Fruit fly (Drosophila melanogaster) whole organism, embryonic: ENCODE data around the gene Chchd2.
A peak's percentile ranks its signal among the peaks of the same experiment; 100 is the strongest.

Experiments
- B-H2 ChIP-seq: fragments of 200-800 bp; sonication (Bioruptor generic); optimal IDR thresholded peaks from 2 replicates; lab custom pipeline; 2018; ENCODE audit warnings: missing biosample characterization, mild to moderate bottlenecking, missing genetic modification characterization
- Bdp1 ChIP-seq: fragments of 200-800 bp; sonication (Bioruptor generic); optimal IDR thresholded peaks from 3 replicates; lab custom pipeline; 2016; ENCODE audit warnings: missing biosample characterization, missing genetic modification characterization
- Bteb2 ChIP-seq: fragments of 200-800 bp; sonication (Bioruptor generic); optimal IDR thresholded peaks from 2 replicates; lab custom pipeline; 2016; ENCODE audit warnings: missing biosample characterization, missing genetic modification characterization
- CG10274 ChIP-seq: fragments of 200-800 bp; sonication (Bioruptor generic); optimal IDR thresholded peaks from 3 replicates; lab custom pipeline; 2017; ENCODE audit warnings: missing biosample characterization, mild to moderate bottlenecking, missing genetic modification characterization
- CG11093 ChIP-seq: fragments of 200-800 bp; sonication (Bioruptor generic); IDR thresholded peaks from 3 replicates; pipeline ENCODE4 v1.3.6; 2022; ENCODE audit warnings: missing biosample characterization, missing genetic modification characterization
- CG11456 ChIP-seq: fragments of 200-800 bp; sonication (Bioruptor generic); IDR thresholded peaks from 3 replicates; pipeline ENCODE4 v1.3.6; 2022; ENCODE audit warnings: missing biosample characterization, missing genetic modification characterization
- CG11695 ChIP-seq: fragments of 200-800 bp; sonication (Bioruptor generic); IDR thresholded peaks from 3 replicates; pipeline ENCODE4 v1.3.6; 2022; ENCODE audit warnings: missing biosample characterization, missing genetic modification characterization
- CG12299 ChIP-seq: fragments of 200-800 bp; sonication (Bioruptor generic); optimal IDR thresholded peaks from 2 replicates; lab custom pipeline; 2018; ENCODE audit warnings: missing biosample characterization, mild to moderate bottlenecking, missing genetic modification characterization
- CG13775 ChIP-seq: fragments of 200-800 bp; sonication (Bioruptor generic); optimal IDR thresholded peaks from 3 replicates; lab custom pipeline; 2017; ENCODE audit warnings: missing biosample characterization, mild to moderate bottlenecking, missing genetic modification characterization
- CG14710 ChIP-seq: fragments of 200-800 bp; sonication (Bioruptor generic); optimal IDR thresholded peaks from 3 replicates; lab custom pipeline; 2019; ENCODE audit warnings: missing biosample characterization, mild to moderate bottlenecking, missing genetic modification characterization, moderate library complexity
- CG15479 ChIP-seq: fragments of 200-800 bp; sonication (Bioruptor generic); optimal IDR thresholded peaks from 3 replicates; lab custom pipeline; 2019; ENCODE audit warnings: missing biosample characterization, mild to moderate bottlenecking, missing genetic modification characterization, moderate library complexity
- CG15601 ChIP-seq: fragments of 200-800 bp; sonication (Bioruptor generic); optimal IDR thresholded peaks from 3 replicates; lab custom pipeline; 2019; ENCODE audit warnings: missing biosample characterization, mild to moderate bottlenecking, missing genetic modification characterization, moderate library complexity
- CG17359 ChIP-seq: fragments of 200-800 bp; sonication (Bioruptor generic); optimal IDR thresholded peaks from 3 replicates; lab custom pipeline; 2018; ENCODE audit warnings: missing biosample characterization, mild to moderate bottlenecking, missing genetic modification characterization, moderate library complexity
- CG31365 ChIP-seq: fragments of 200-800 bp; sonication (Bioruptor generic); optimal IDR thresholded peaks from 2 replicates; lab custom pipeline; 2018; ENCODE audit warnings: missing biosample characterization, mild to moderate bottlenecking, missing genetic modification characterization
- CG3163 ChIP-seq: fragments of 200-800 bp; sonication (Bioruptor generic); optimal IDR thresholded peaks from 3 replicates; lab custom pipeline; 2016; ENCODE audit warnings: missing biosample characterization, missing genetic modification characterization
- CG34224 ChIP-seq: fragments of 200-800 bp; sonication (Bioruptor generic); IDR thresholded peaks from 3 replicates; pipeline ENCODE4 v1.3.6; 2022; ENCODE audit warnings: missing biosample characterization, missing genetic modification characterization; ENCODE audit not compliant: partially characterized antibody
- CG4854 ChIP-seq: fragments of 200-800 bp; sonication (Bioruptor generic); optimal IDR thresholded peaks from 2 replicates; lab custom pipeline; 2016; ENCODE audit warnings: missing biosample characterization, missing genetic modification characterization, inconsistent platforms
- CG7357 ChIP-seq: fragments of 200-800 bp; sonication (Bioruptor generic); IDR thresholded peaks from 3 replicates; pipeline ENCODE4 v1.3.6; 2022; ENCODE audit warnings: missing biosample characterization, missing genetic modification characterization
- CG7928 ChIP-seq: fragments of 200-800 bp; sonication (Bioruptor generic); optimal IDR thresholded peaks from 2 replicates; lab custom pipeline; 2017; ENCODE audit warnings: missing biosample characterization, mild to moderate bottlenecking, missing genetic modification characterization
- CG7987 ChIP-seq: fragments of 200-800 bp; sonication (Bioruptor generic); optimal IDR thresholded peaks from 2 replicates; lab custom pipeline; 2018; ENCODE audit warnings: missing biosample characterization, mild to moderate bottlenecking, missing genetic modification characterization, moderate library complexity
- CrebB ChIP-seq: fragments of 200-800 bp; sonication (Bioruptor generic); optimal IDR thresholded peaks from 3 replicates; lab custom pipeline; 2018; ENCODE audit warnings: missing biosample characterization, mild to moderate bottlenecking, missing genetic modification characterization
- Dref ChIP-seq: fragments of 200-800 bp; sonication (Bioruptor generic); IDR thresholded peaks from 2 replicates; pipeline ENCODE4 v1.3.6; 2022; ENCODE audit warnings: missing biosample characterization, missing genetic modification characterization
- Eip74EF ChIP-seq, 2 experiments: fragments of 200-800 bp in 1 of 2; fragments of >200 bp in 1 of 2; sonication (Bioruptor generic) in 1 of 2; optimal IDR thresholded peaks; 2 replicates each; lab custom pipeline; 2017 to 2019; ENCODE audit warnings: missing biosample characterization in 2 of 2, missing genetic modification characterization in 2 of 2, mild to moderate bottlenecking in 1 of 2, moderate library complexity in 1 of 2
- H2.0 ChIP-seq: fragments of 200-800 bp; sonication (Bioruptor generic); IDR thresholded peaks from 2 replicates; pipeline ENCODE4 v1.3.6; 2022; ENCODE audit warnings: missing biosample characterization, missing genetic modification characterization
- HmgZ ChIP-seq: fragments of 200-800 bp; sonication (Bioruptor generic); optimal IDR thresholded peaks from 2 replicates; lab custom pipeline; 2018; ENCODE audit warnings: missing biosample characterization, mild to moderate bottlenecking, missing genetic modification characterization
- Spps ChIP-seq: fragments of 200-800 bp; sonication (Bioruptor generic); optimal IDR thresholded peaks from 2 replicates; lab custom pipeline; 2018; ENCODE audit warnings: missing biosample characterization, mild to moderate bottlenecking, missing genetic modification characterization
- Tbp ChIP-seq: fragments of >200 bp; optimal IDR thresholded peaks from 2 replicates; lab custom pipeline; 2018; ENCODE audit warnings: missing biosample characterization, missing genetic modification characterization
- Trl ChIP-seq, 3 experiments: fragments of >200 bp in 2 of 3; fragments of 200-800 bp in 1 of 3; sonication (Bioruptor generic) in 1 of 3; optimal IDR thresholded peaks; 2 replicates in 1 of 3; 3 replicates in 2 of 3; lab custom pipeline; 2016 to 2017; ENCODE audit warnings: missing biosample characterization in 1 of 3, missing genetic modification characterization in 1 of 3
- Vsx1 ChIP-seq: fragments of 200-800 bp; sonication (Bioruptor generic); optimal IDR thresholded peaks from 2 replicates; lab custom pipeline; 2017; ENCODE audit warnings: missing biosample characterization, mild to moderate bottlenecking, missing genetic modification characterization, missing genetic modification reagents
- aop ChIP-seq: fragments of 200-800 bp; sonication (Bioruptor generic); IDR thresholded peaks from 2 replicates; pipeline ENCODE4 v1.3.6; 2022; ENCODE audit warnings: missing biosample characterization, missing genetic modification characterization
- ara ChIP-seq: fragments of 200-800 bp; sonication (Bioruptor generic); IDR thresholded peaks from 2 replicates; pipeline ENCODE4 v1.3.6; 2022; ENCODE audit warnings: missing biosample characterization, missing genetic modification characterization
- chif ChIP-seq, 2 experiments: fragments of 200-800 bp; sonication (Bioruptor generic); optimal IDR thresholded peaks; 3 replicates each; lab custom pipeline; 2016; ENCODE audit warnings: missing biosample characterization in 2 of 2, missing genetic modification characterization in 2 of 2
- dan ChIP-seq: fragments of 200-800 bp; sonication (Bioruptor generic); IDR thresholded peaks from 2 replicates; pipeline ENCODE4 v1.3.6; 2022; ENCODE audit warnings: missing biosample characterization, missing genetic modification characterization
- dm ChIP-seq: fragments of 200-800 bp; sonication (Bioruptor generic); optimal IDR thresholded peaks from 3 replicates; lab custom pipeline; 2016; ENCODE audit warnings: missing biosample characterization, missing genetic modification characterization
- grn ChIP-seq: fragments of 200-800 bp; sonication (Bioruptor generic); optimal IDR thresholded peaks from 3 replicates; lab custom pipeline; 2017; ENCODE audit warnings: missing biosample characterization, missing genetic modification characterization
- gt ChIP-seq: fragments of 200-800 bp; sonication (Bioruptor generic); IDR thresholded peaks from 2 replicates; pipeline ENCODE4 v1.3.6; 2022; ENCODE audit warnings: missing biosample characterization, missing genetic modification characterization
- ham ChIP-seq: fragments of 200-800 bp; sonication (Bioruptor generic); IDR thresholded peaks from 2 replicates; pipeline ENCODE4 v1.3.6; 2022; ENCODE audit warnings: missing biosample characterization, missing genetic modification characterization
- onecut ChIP-seq: fragments of 200-800 bp; sonication (Bioruptor generic); IDR thresholded peaks from 2 replicates; pipeline ENCODE4 v1.3.6; 2022; ENCODE audit warnings: missing biosample characterization, missing genetic modification characterization
- pum ChIP-seq: fragments of 200-800 bp; sonication (Bioruptor generic); optimal IDR thresholded peaks from 2 replicates; lab custom pipeline; 2016; ENCODE audit warnings: missing biosample characterization, missing genetic modification characterization
- pzg ChIP-seq: fragments of 200-800 bp; sonication (Bioruptor generic); optimal IDR thresholded peaks from 3 replicates; lab custom pipeline; 2018; ENCODE audit warnings: missing biosample characterization, mild to moderate bottlenecking, missing genetic modification characterization, moderate library complexity
- ranshi ChIP-seq: fragments of 200-800 bp; sonication (Bioruptor generic); IDR thresholded peaks from 2 replicates; pipeline ENCODE4 v1.3.6; 2022; ENCODE audit warnings: missing biosample characterization, missing genetic modification characterization
- sd ChIP-seq: fragments of 200-800 bp; sonication (Bioruptor generic); optimal IDR thresholded peaks from 3 replicates; lab custom pipeline; 2018; ENCODE audit warnings: missing biosample characterization, mild to moderate bottlenecking, missing genetic modification characterization, moderate library complexity
- sob ChIP-seq: fragments of 200-800 bp; sonication (Bioruptor generic); IDR thresholded peaks from 2 replicates; pipeline ENCODE4 v1.3.6; 2022; ENCODE audit warnings: missing biosample characterization, missing genetic modification characterization
- tap ChIP-seq: fragments of 200-800 bp; optimal IDR thresholded peaks from 3 replicates; lab custom pipeline; 2019; ENCODE audit warnings: missing biosample characterization, mild to moderate bottlenecking, missing genetic modification characterization, moderate library complexity
- unc-4 ChIP-seq: fragments of 200-800 bp; sonication (Bioruptor generic); IDR thresholded peaks from 2 replicates; pipeline ENCODE4 v1.3.6; 2022; ENCODE audit warnings: missing biosample characterization, missing genetic modification characterization; ENCODE audit not compliant: partially characterized antibody
- usp ChIP-seq: fragments of >200 bp; optimal IDR thresholded peaks from 2 replicates; lab custom pipeline; 2017; ENCODE audit warnings: missing biosample characterization, missing genetic modification characterization
- vnd ChIP-seq: fragments of 200-800 bp; sonication (Bioruptor generic); IDR thresholded peaks from 3 replicates; pipeline ENCODE4 v1.3.6; 2022; ENCODE audit warnings: missing biosample characterization, missing genetic modification characterization; ENCODE audit not compliant: partially characterized antibody
- zf30C ChIP-seq: fragments of 200-800 bp; sonication (Bioruptor generic); optimal IDR thresholded peaks from 3 replicates; lab custom pipeline; 2018; ENCODE audit warnings: missing biosample characterization, mild to moderate bottlenecking, missing genetic modification characterization

The Chchd2 gene

dm6 chrX:17125017-17125821 is 23.6 kb upstream of the Chchd2 start (continued):
- TF ChIP-seq CG7357 (GFP tag; lab: Robert Waterston, UW) (peak; percentile 26; the same call in 2 of the 3 replicates), Bdp1 (GFP tag; lab: Kevin White, UChicago) (no peak), Eip74EF (GFP tag; optimal IDR thresholded peaks at IDR 0.05; lab: Kevin White, UChicago) (peak in 1 of 2 experiments; percentile 70), CG13775 (GFP tag; lab: Kevin White, UChicago) (peak; percentile 38), CG11695 (GFP tag; lab: Robert Waterston, UW) (peak; percentile 83), vnd (peak; percentile 92), Tbp (GFP tag; lab: Kevin White, UChicago) (no peak), CG15479 (peak; percentile 76), unc-4 (GFP tag; lab: Robert Waterston, UW) (peak; percentile 87), Spps (tag; lab: Kevin White, UChicago) (peak; percentile 18), pzg (GFP tag; lab: Kevin White, UChicago) (peak; percentile 8), CG7928 (peak; percentile 3), ara (GFP tag; lab: Robert Waterston, UW) (peak; percentile 39; the same call in 1 of the 2 replicates), CG7987 (GFP tag; lab: Kevin White, UChicago) (no peak), Dref (GFP tag; lab: Robert Waterston, UW) (no peak), CG11093 (peak; percentile 52; the same call in 1 of the 3 replicates), HmgZ (tag; lab: Kevin White, UChicago) (peak; percentile 22), CG15601 (tag; lab: Kevin White, UChicago) (peak; percentile 12), CG11456 (GFP tag; lab: Robert Waterston, UW) (peak; percentile 68; the same call in 2 of the 3 replicates), H2.0 (GFP tag; lab: Robert Waterston, UW) (peak; percentile 73), CG31365 (tag; lab: Kevin White, UChicago) (no peak), sob (peak; percentile 63), Bteb2 (GFP tag; lab: Kevin White, UChicago) (no peak), CG14710 (tag; lab: Kevin White, UChicago) (peak; percentile 30), pum (peak; percentile 5), Vsx1 (GFP tag; lab: Kevin White, UChicago) (peak; percentile 6), tap (tag; lab: Kevin White, UChicago) (peak; percentile 67), usp (GFP tag; lab: Kevin White, UChicago) (no peak), sd (tag; lab: Kevin White, UChicago) (peak; percentile 86), Trl (optimal IDR thresholded peaks at IDR 0.05; lab: Kevin White, UChicago) (peak; percentile 25 to 33), Trl (GFP tag; optimal IDR thresholded peaks at IDR 0.05; lab: Kevin White, UChicago) (peak; percentile 50), CG12299 (tag; lab: Kevin White, UChicago) (no peak), onecut (GFP tag; lab: Robert Waterston, UW) (peak; percentile 36; the same call in 1 of the 2 replicates), CG17359 (tag; lab: Kevin White, UChicago) (peak; percentile 71), CG10274 (GFP tag; lab: Kevin White, UChicago) (peak; percentile 8), ranshi (GFP tag; lab: Robert Waterston, UW) (peak; percentile 68), chif (GFP tag; optimal IDR thresholded peaks at IDR 0.05; lab: Kevin White, UChicago) (peak; percentile 17 to 43), CrebB (no peak), zf30C (GFP tag; lab: Kevin White, UChicago) (no peak), CG3163 (GFP tag; lab: Kevin White, UChicago) (peak; percentile 39), ham (peak; percentile 23; the same call in 1 of the 2 replicates), aop (GFP tag; lab: Robert Waterston, UW) (no peak), B-H2 (GFP tag; lab: Kevin White, UChicago) (peak; percentile 36), CG34224 (peak; percentile 91), dan (GFP tag; lab: Robert Waterston, UW) (no peak), grn (GFP tag; lab: Kevin White, UChicago) (peak; percentile 18), dm (GFP tag; lab: Kevin White, UChicago) (peak; percentile 19), gt (GFP tag; lab: Robert Waterston, UW) (no peak), CG4854 (GFP tag; lab: Kevin White, UChicago) (no peak)
